Worm (Caenorhabditis elegans): ENCODE results near the gene Y41G9A.5.

ce11 chrX:2928089-2928488 lies 18.4 kb upstream of the Y41G9A.5 start:
- no peak for TF ChIP-seq lin-15B (tag; optimal IDR thresholded peaks at IDR 0.05)
- TF ChIP-seq pqm-1 (tag; optimal IDR thresholded peaks at IDR 0.05), result no peak
- no peak for TF ChIP-seq madf-5 (GFP tag; IDR thresholded peaks at IDR 0.05)
- no peak for TF ChIP-seq daf-12 (tag; optimal IDR thresholded peaks at IDR 0.05)
